Worm (Caenorhabditis elegans) whole organism, L3 larva: ENCODE results near the gene T19D12.2.

Source experiments
- elt-1 ChIP-seq: fragments of 150-350 bp; optimal IDR thresholded peaks from 2 replicates; lab custom pipeline; 2014; ENCODE audit warnings: missing biosample characterization, missing genetic modification characterization
- fos-1 ChIP-seq: fragments of 150-350 bp; optimal IDR thresholded peaks from 2 replicates; lab custom pipeline; 2014; ENCODE audit warnings: missing biosample characterization, missing genetic modification characterization
- ztf-11 ChIP-seq: fragments of 150-350 bp; optimal IDR thresholded peaks from 2 replicates; lab custom pipeline; 2014; ENCODE audit warnings: missing biosample characterization, missing genetic modification characterization

- TF ChIP-seq elt-1 (tag; lab: Kevin White, UChicago) (no peak), fos-1 (tag; lab: Kevin White, UChicago) (no peak), ztf-11 (tag; lab: Kevin White, UChicago) (no peak)
Measured at ce11 chrII:6681478-6681877, 20.3 kb downstream of the T19D12.2 start.
